Worm (Caenorhabditis elegans): ENCODE data around the gene srg-61.

ce11 chrV:2727101-2727500 lies 13.0 kb downstream of the srg-61 start, which contains the start of gene str-13:
- TF ChIP-seq dao-5 (tag; optimal IDR thresholded peaks at IDR 0.05) = no peak
- no peak for TF ChIP-seq him-1 (tag; optimal IDR thresholded peaks at IDR 0.05)
